Worm (Caenorhabditis elegans) whole organism, midembryonic: ENCODE data around the gene cct-3.

Experiments
- T22C8.4 ChIP-seq: fragments of 200-800 bp; sonication (Bioruptor generic); IDR thresholded peaks from 2 replicates; pipeline ENCODE4 v1.3.6; 2022; ENCODE audit warnings: missing genetic modification characterization, missing compliant biosample characterization
- cog-1 ChIP-seq: sonication (generic microtip); optimal IDR thresholded peaks from 2 replicates; lab custom pipeline; 2016; ENCODE audit warnings: missing genetic modification characterization, missing compliant biosample characterization
- flt-1 ChIP-seq: fragments of 200-800 bp; sonication (Bioruptor generic); IDR thresholded peaks from 2 replicates; pipeline ENCODE4 v1.3.6; 2022; ENCODE audit warnings: missing genetic modification characterization, missing compliant biosample characterization
- klf-2 ChIP-seq: fragments of 200-800 bp; sonication (Bioruptor generic); conservative IDR thresholded peaks from 2 replicates; pipeline ENCODE4 v1.3.6; 2022; ENCODE audit warnings: missing genetic modification reagents, missing genetic modification characterization, missing compliant biosample characterization
- med-1 ChIP-seq: sonication (generic microtip); optimal IDR thresholded peaks from 2 replicates; lab custom pipeline; 2017; ENCODE audit warnings: missing genetic modification characterization, mild to moderate bottlenecking, missing compliant biosample characterization, antibody characterized with exemption, missing genetic modification reagents; ENCODE audit not compliant: insufficient read depth
- ref-1 ChIP-seq: fragments of 200-800 bp; sonication (Bioruptor generic); conservative IDR thresholded peaks from 2 replicates; pipeline ENCODE4 v1.3.6; 2022; ENCODE audit warnings: missing genetic modification reagents, missing genetic modification characterization, missing compliant biosample characterization
- tab-1 ChIP-seq: fragments of 200-800 bp; sonication (Bioruptor generic); IDR thresholded peaks from 2 replicates; pipeline ENCODE4 v1.3.6; 2022; ENCODE audit warnings: missing genetic modification characterization, missing compliant biosample characterization
- ztf-23 ChIP-seq: fragments of 200-800 bp; sonication (Bioruptor generic); IDR thresholded peaks from 2 replicates; pipeline ENCODE4 v1.3.6; 2022; ENCODE audit warnings: missing genetic modification reagents, missing genetic modification characterization, missing compliant biosample characterization
- ztf-29 ChIP-seq: fragments of 200-800 bp; sonication (Bioruptor generic); IDR thresholded peaks from 2 replicates; pipeline ENCODE4 v1.3.6; 2022; ENCODE audit warnings: missing genetic modification reagents, missing genetic modification characterization, missing compliant biosample characterization

The cct-3 gene

DNA sequence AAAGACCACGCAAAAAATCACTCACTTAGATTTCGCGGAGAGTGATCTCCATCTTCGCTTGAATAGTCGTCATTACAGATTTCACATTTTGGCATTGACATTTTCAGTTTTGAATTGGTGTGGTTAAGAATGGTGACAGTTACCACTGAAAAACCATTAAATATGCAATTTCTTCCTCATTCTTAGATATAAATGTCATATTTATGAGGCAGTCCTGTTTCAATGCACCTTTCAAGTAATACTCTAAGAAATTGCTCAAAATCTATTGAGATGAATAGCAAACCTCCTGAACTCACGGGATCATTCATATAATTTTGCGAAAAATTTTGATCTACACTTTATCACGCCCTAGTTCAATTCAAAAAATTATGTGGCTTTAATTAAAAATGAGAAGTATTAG lies 58.7 kb downstream of the cct-3 start, which contains the start of gene K09F6.7:
Gene K09F6.7 (minus strand): TSS at position 101 of the 400 bp plus-strand sequence.
- TF ChIP-seq med-1 (no peak), klf-2 (no peak), cog-1 (no peak), T22C8.4 (GFP tag; lab: Robert Waterston, UW) (no peak), ztf-23 (GFP tag; lab: Robert Waterston, UW) (no peak), ztf-29 (GFP tag; lab: Robert Waterston, UW) (no peak), flt-1 (GFP tag; lab: Robert Waterston, UW) (no peak), tab-1 (GFP tag; lab: Robert Waterston, UW) (no peak), ref-1 (no peak)

DNA sequence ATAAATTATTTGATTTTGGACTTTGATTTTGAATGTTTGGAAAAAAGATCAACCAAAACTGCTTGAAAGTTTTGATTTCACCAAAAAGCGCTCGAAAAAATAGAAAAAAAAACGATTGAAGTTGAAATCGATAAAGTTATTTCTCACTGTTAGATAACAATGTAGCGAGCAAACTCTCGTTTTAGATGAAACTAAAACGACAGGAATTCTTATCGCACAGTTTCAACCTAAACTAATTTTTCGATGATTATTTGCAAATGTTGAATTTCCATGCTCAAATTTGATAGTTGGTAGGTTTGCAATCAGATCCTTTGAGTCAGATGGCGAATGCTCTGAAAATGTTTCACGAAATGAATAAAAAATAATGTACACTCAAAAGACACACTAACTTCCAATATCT lies 59.2 kb downstream of the cct-3 start:
- TF ChIP-seq ztf-29 (GFP tag; lab: Robert Waterston, UW) (no peak), klf-2 (no peak), med-1 (no peak), T22C8.4 (GFP tag; lab: Robert Waterston, UW) (no peak), cog-1 (no peak), tab-1 (GFP tag; lab: Robert Waterston, UW) (no peak), ztf-23 (GFP tag; lab: Robert Waterston, UW) (no peak), flt-1 (GFP tag; lab: Robert Waterston, UW) (no peak), ref-1 (no peak)
